Worm (Caenorhabditis elegans): ENCODE data around the gene srw-144.

Gene srw-144

DNA sequence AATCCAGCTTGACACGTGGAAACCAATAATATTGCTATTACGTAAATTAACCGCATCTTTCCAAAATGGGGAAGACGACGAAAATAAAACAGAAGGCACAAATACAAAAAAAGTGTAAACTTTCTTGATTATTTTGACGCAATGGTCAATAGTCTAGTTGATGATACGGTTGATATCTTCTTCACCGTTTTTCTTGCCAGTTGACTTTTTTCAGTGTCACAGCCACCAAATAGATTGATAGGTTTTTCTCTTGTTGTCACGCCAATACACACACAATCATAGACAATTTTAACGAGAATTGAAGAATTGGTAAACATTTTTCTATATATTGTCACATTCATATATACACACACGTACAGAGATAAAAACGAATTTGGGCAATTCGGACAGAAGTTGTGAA, 51.3 kb downstream of the srw-144 start, which contains the start of gene zmp-3:
TSS of gene zmp-3 (minus strand) at position 101 of the 400 bp plus-strand sequence.
- TF ChIP-seq ceh-36 (tag; optimal IDR thresholded peaks at IDR 0.05) = no peak
- TF ChIP-seq hnd-1 (tag; optimal IDR thresholded peaks at IDR 0.05) = no peak
- TF ChIP-seq scrt-1 (GFP tag; IDR thresholded peaks at IDR 0.05) = no peak

All from whole organism, early embryonic.